Worm (Caenorhabditis elegans) whole organism, L4 larva: ENCODE measurements around the gene rab-39.

Experiments
- nhr-11 ChIP-seq: fragments of 150-350 bp; optimal IDR thresholded peaks from 2 replicates; lab custom pipeline; 2014; ENCODE audit warnings: missing biosample characterization, missing genetic modification characterization
- nhr-237 ChIP-seq: sonication (generic microtip); optimal IDR thresholded peaks from 2 replicates; lab custom pipeline; 2017; ENCODE audit warnings: missing biosample characterization, missing genetic modification characterization
- unc-62 ChIP-seq, 3 experiments: fragments of 150-350 bp in 1 of 3; sonication (generic microtip); optimal IDR thresholded peaks in 2 of 3; peaks in 1 of 3; 1 replicate in 1 of 3; 2 replicates in 2 of 3; lab custom pipeline; 2014 to 2017; ENCODE audit warnings: missing biosample characterization in 3 of 3, missing genetic modification characterization in 3 of 3, missing genetic modification reagents in 3 of 3, missing genotype in 1 of 3

- TF ChIP-seq unc-62 (GFP tag; optimal IDR thresholded peaks at IDR 0.05 in 1 of 2; lab: Kevin White, UChicago) (peak in 1 of 2 experiments; percentile 96), unc-62 (tag; optimal IDR thresholded peaks at IDR 0.05; lab: Kevin White, UChicago) (no peak), nhr-11 (tag; lab: Kevin White, UChicago) (no peak), nhr-237 (tag; lab: Kevin White, UChicago) (no peak)
Measured at ce11 chrII:9347444-9347843, 24.7 kb upstream of the rab-39 start.
